Worm (Caenorhabditis elegans): ENCODE measurements around the gene tmem-184.

- no peak for TF ChIP-seq atf-7 (tag; optimal IDR thresholded peaks at IDR 0.05)
- no peak for TF ChIP-seq ceh-27 (GFP tag; optimal IDR thresholded peaks at IDR 0.05)
- no peak for TF ChIP-seq nhr-179 (tag; optimal IDR thresholded peaks at IDR 0.05)
- no peak for TF ChIP-seq ztf-26 (tag; optimal IDR thresholded peaks at IDR 0.05)
- TF ChIP-seq K12H6.12 (tag; optimal IDR thresholded peaks at IDR 0.05): no peak
- no peak for TF ChIP-seq ztf-3 (GFP tag; optimal IDR thresholded peaks at IDR 0.05)
- no peak for TF ChIP-seq sea-2 (GFP tag; IDR thresholded peaks at IDR 0.05)
Observed at ce11 chrX:14755847-14756246, 49.2 kb upstream of the tmem-184 start.

Data from whole organism, young adult.